Fruit fly (Drosophila melanogaster) whole organism, prepupa: Measurements from ENCODE around the gene Cpr72Eb.

Experiments used
- Blimp-1 ChIP-seq: fragments of 200-800 bp; sonication (Bioruptor generic); optimal IDR thresholded peaks from 3 replicates; lab custom pipeline; 2017; ENCODE audit warnings: missing biosample characterization, missing genetic modification characterization, mild to moderate bottlenecking, moderate library complexity, missing genetic modification reagents
- CG15336 ChIP-seq: fragments of 200-800 bp; sonication (Bioruptor generic); IDR thresholded peaks from 2 replicates; pipeline ENCODE4 v1.3.6; 2022; ENCODE audit warnings: missing biosample characterization, missing genetic modification characterization
- CG3032 ChIP-seq: fragments of 200-800 bp; optimal IDR thresholded peaks from 2 replicates; lab custom pipeline; 2019; ENCODE audit warnings: missing biosample characterization, mild to moderate bottlenecking, missing genetic modification characterization, moderate library complexity
- CG31627 ChIP-seq: fragments of 200-800 bp; sonication (Bioruptor generic); optimal IDR thresholded peaks from 3 replicates; lab custom pipeline; 2016; ENCODE audit warnings: missing biosample characterization, missing genetic modification characterization
- CG8119 ChIP-seq: fragments of 200-800 bp; sonication (Bioruptor generic); IDR thresholded peaks from 3 replicates; pipeline ENCODE4 v1.3.6; 2022; ENCODE audit warnings: missing biosample characterization, missing genetic modification characterization
- Hr39 ChIP-seq: fragments of 200-800 bp; sonication (Bioruptor generic); optimal IDR thresholded peaks from 2 replicates; lab custom pipeline; 2016; ENCODE audit warnings: missing biosample characterization, missing genetic modification characterization
- Lpt ChIP-seq: fragments of 200-800 bp; sonication (Bioruptor generic); optimal IDR thresholded peaks from 3 replicates; lab custom pipeline; 2016; ENCODE audit warnings: missing biosample characterization, missing genetic modification characterization
- Sox14 ChIP-seq: fragments of 200-800 bp; sonication (Bioruptor generic); optimal IDR thresholded peaks from 3 replicates; lab custom pipeline; 2016; ENCODE audit warnings: missing biosample characterization, missing genetic modification characterization
- acj6 ChIP-seq: fragments of 200-800 bp; sonication (Bioruptor generic); optimal IDR thresholded peaks from 3 replicates; lab custom pipeline; 2016; ENCODE audit warnings: missing biosample characterization, missing genetic modification characterization
- cyc ChIP-seq: fragments of 200-800 bp; sonication (Bioruptor generic); optimal IDR thresholded peaks from 3 replicates; lab custom pipeline; 2016; ENCODE audit warnings: missing biosample characterization, missing genetic modification characterization
- esn ChIP-seq: fragments of 200-800 bp; sonication (Bioruptor generic); optimal IDR thresholded peaks from 2 replicates; lab custom pipeline; 2016; ENCODE audit warnings: missing biosample characterization, mild to moderate bottlenecking, missing genetic modification characterization, moderate library complexity
- fkh ChIP-seq: fragments of 200-800 bp; sonication (Bioruptor generic); optimal IDR thresholded peaks from 3 replicates; lab custom pipeline; 2017; ENCODE audit warnings: missing biosample characterization, mild to moderate bottlenecking, missing genetic modification characterization, moderate library complexity
- lz ChIP-seq: fragments of 200-800 bp; sonication (Bioruptor generic); optimal IDR thresholded peaks from 3 replicates; lab custom pipeline; 2016; ENCODE audit warnings: missing biosample characterization, missing genetic modification characterization
- spab ChIP-seq: fragments of 200-800 bp; sonication (Bioruptor generic); optimal IDR thresholded peaks from 2 replicates; lab custom pipeline; 2017; ENCODE audit warnings: missing biosample characterization, mild to moderate bottlenecking, missing genetic modification characterization, missing genetic modification reagents
- ss ChIP-seq, 2 experiments: fragments of 200-800 bp; sonication (Bioruptor generic); optimal IDR thresholded peaks; 2 replicates in 1 of 2; 3 replicates in 1 of 2; lab custom pipeline; 2017 to 2018; ENCODE audit warnings: mild to moderate bottlenecking in 2 of 2, missing biosample characterization in 2 of 2, missing genetic modification characterization in 2 of 2, moderate library complexity in 1 of 2
- vri ChIP-seq: fragments of 200-800 bp; sonication (Bioruptor generic); optimal IDR thresholded peaks from 3 replicates; lab custom pipeline; 2016; ENCODE audit warnings: missing biosample characterization, mild to moderate bottlenecking, missing genetic modification characterization

Gene Cpr72Eb

dm6 chr3L:16412394-16412950 is 47.8 kb downstream of the Cpr72Eb start, which contains the start of gene Serinc:
Gene Serinc (plus strand): TSS chr3L:16412722.
- 0 out of 2 replicates have a peak, but pooled peaks have one; percentile 23 for TF ChIP-seq CG15336
- TF ChIP-seq CG3032 (tag; lab: Kevin White, UChicago), result peak; percentile 8
- TF ChIP-seq Hr39, result peak; percentile 37
- peak; percentile 46 for TF ChIP-seq CG31627 (GFP tag; lab: Kevin White, UChicago)
- TF ChIP-seq fkh (GFP tag; lab: Kevin White, UChicago), result peak; percentile 67
- TF ChIP-seq spab (GFP tag; lab: Kevin White, UChicago), result no peak
- TF ChIP-seq lz (GFP tag; lab: Kevin White, UChicago), result peak; percentile 47
- TF ChIP-seq vri (GFP tag; lab: Kevin White, UChicago), result no peak
- peak; percentile 44 for TF ChIP-seq cyc (GFP tag; lab: Kevin White, UChicago)
- TF ChIP-seq Blimp-1, result no peak
- no peak for TF ChIP-seq CG8119
- no peak for TF ChIP-seq Lpt (GFP tag; lab: Kevin White, UChicago)
- TF ChIP-seq Sox14 (GFP tag; lab: Kevin White, UChicago), result peak; percentile 87
- TF ChIP-seq ss (GFP tag; optimal IDR thresholded peaks at IDR 0.05; lab: Kevin White, UChicago), result no peak
- TF ChIP-seq acj6 (GFP tag; lab: Kevin White, UChicago), result no peak
- peak; percentile 39 for TF ChIP-seq esn (GFP tag; lab: Kevin White, UChicago)
